Fruit fly (Drosophila melanogaster) S2 (cell line): ENCODE data around the gene Osi19.

Source experiments
- CG8478 ChIP-seq: fragments of >200 bp; optimal IDR thresholded peaks from 2 replicates; lab custom pipeline; 2018
- CTCF ChIP-seq, 2 experiments: fragments of >200 bp; optimal IDR thresholded peaks; 2 replicates each; lab custom pipeline; 2018

dm6 chr3R:6287433-6287832 is 47.7 kb upstream of the Osi19 start, which contains the start of gene CG15594:
- no peak for TF ChIP-seq CG8478 (lab: Kevin White, UChicago)
- no peak for TF ChIP-seq CTCF (optimal IDR thresholded peaks at IDR 0.05; lab: Kevin White, UChicago)
